Fruit fly (Drosophila melanogaster) whole organism, pupa: Measurements from ENCODE around the gene CG33722.

Experiments
- CG10348 ChIP-seq: fragments of 200-800 bp; sonication (Bioruptor generic); IDR thresholded peaks from 2 replicates; pipeline ENCODE4 v1.3.6; 2022; ENCODE audit warnings: missing biosample characterization, missing genetic modification characterization
- CG12605 ChIP-seq: fragments of 200-800 bp; sonication (Bioruptor generic); IDR thresholded peaks from 2 replicates; pipeline ENCODE4 v1.3.6; 2022; ENCODE audit warnings: missing biosample characterization, missing genetic modification characterization
- CG13204 ChIP-seq: fragments of 200-800 bp; sonication (Bioruptor generic); optimal IDR thresholded peaks from 2 replicates; lab custom pipeline; 2018; ENCODE audit warnings: missing biosample characterization, mild to moderate bottlenecking, missing genetic modification characterization, moderate library complexity
- CG14655 ChIP-seq: fragments of 200-800 bp; sonication (Bioruptor generic); optimal IDR thresholded peaks from 3 replicates; lab custom pipeline; 2017; ENCODE audit warnings: mild to moderate bottlenecking, missing biosample characterization, missing genetic modification reagents, missing genetic modification characterization
- CG15710 ChIP-seq: fragments of 200-800 bp; sonication (Bioruptor generic); optimal IDR thresholded peaks from 2 replicates; lab custom pipeline; 2018; ENCODE audit warnings: missing biosample characterization, mild to moderate bottlenecking, missing genetic modification characterization, moderate library complexity
- CG17806 ChIP-seq: fragments of 200-800 bp; sonication (Bioruptor generic); optimal IDR thresholded peaks from 2 replicates; lab custom pipeline; 2018; ENCODE audit warnings: missing biosample characterization, mild to moderate bottlenecking, missing genetic modification characterization, moderate library complexity
- CG32121 ChIP-seq: fragments of 200-800 bp; sonication (Bioruptor generic); IDR thresholded peaks from 2 replicates; pipeline ENCODE4 v1.3.6; 2022; ENCODE audit warnings: missing biosample characterization, missing genetic modification characterization
- CG34367 ChIP-seq: fragments of 200-800 bp; sonication (Bioruptor generic); optimal IDR thresholded peaks from 2 replicates; lab custom pipeline; 2018; ENCODE audit warnings: missing biosample characterization, mild to moderate bottlenecking, missing genetic modification characterization
- CG4496 ChIP-seq: fragments of 200-800 bp; sonication (Bioruptor generic); IDR thresholded peaks from 3 replicates; pipeline ENCODE4 v1.3.6; 2022; ENCODE audit warnings: missing biosample characterization, missing genetic modification characterization
- CG8159 ChIP-seq: fragments of 200-800 bp; sonication (Bioruptor generic); optimal IDR thresholded peaks from 3 replicates; lab custom pipeline; 2018; ENCODE audit warnings: missing biosample characterization, mild to moderate bottlenecking, missing genetic modification characterization, moderate library complexity
- CG8301 ChIP-seq: fragments of 200-800 bp; sonication (Bioruptor generic); optimal IDR thresholded peaks from 2 replicates; lab custom pipeline; 2018; ENCODE audit warnings: missing biosample characterization, mild to moderate bottlenecking, missing genetic modification characterization
- CG9948 ChIP-seq: fragments of 200-800 bp; sonication (Bioruptor generic); optimal IDR thresholded peaks from 2 replicates; lab custom pipeline; 2018; ENCODE audit warnings: missing biosample characterization, mild to moderate bottlenecking, missing genetic modification characterization, moderate library complexity
- D1 ChIP-seq: fragments of 200-800 bp; sonication (Bioruptor generic); optimal IDR thresholded peaks from 2 replicates; lab custom pipeline; 2018; ENCODE audit warnings: missing biosample characterization, mild to moderate bottlenecking, missing genetic modification characterization, moderate library complexity
- EcR ChIP-seq: fragments of 200-800 bp; sonication (Bioruptor generic); optimal IDR thresholded peaks from 3 replicates; lab custom pipeline; 2019; ENCODE audit warnings: missing biosample characterization, missing genetic modification characterization, mild to moderate bottlenecking, moderate library complexity, missing genetic modification reagents
- Ets98B ChIP-seq: fragments of 200-800 bp; sonication (Bioruptor generic); IDR thresholded peaks from 2 replicates; pipeline ENCODE4 v1.3.6; 2022; ENCODE audit warnings: missing biosample characterization, missing genetic modification characterization
- Pif1A ChIP-seq: fragments of 200-800 bp; sonication (Bioruptor generic); optimal IDR thresholded peaks from 3 replicates; lab custom pipeline; 2016; ENCODE audit warnings: missing biosample characterization, missing genetic modification characterization
- Pif1B ChIP-seq: fragments of 200-800 bp; sonication (Bioruptor generic); optimal IDR thresholded peaks from 3 replicates; lab custom pipeline; 2016; ENCODE audit warnings: missing biosample characterization, missing genetic modification characterization
- Snoo ChIP-seq: fragments of 200-800 bp; sonication (Bioruptor generic); optimal IDR thresholded peaks from 3 replicates; lab custom pipeline; 2017; ENCODE audit warnings: missing biosample characterization, mild to moderate bottlenecking, missing genetic modification characterization, inconsistent platforms
- fd96Ca ChIP-seq: fragments of 200-800 bp; sonication (Bioruptor generic); IDR thresholded peaks from 3 replicates; pipeline ENCODE4 v1.3.6; 2022; ENCODE audit warnings: missing biosample characterization, missing genetic modification characterization
- gl ChIP-seq: fragments of 200-800 bp; sonication (Bioruptor generic); optimal IDR thresholded peaks from 2 replicates; lab custom pipeline; 2018; ENCODE audit warnings: missing biosample characterization, mild to moderate bottlenecking, missing genetic modification characterization
- rn ChIP-seq: fragments of 200-800 bp; sonication (Bioruptor generic); IDR thresholded peaks from 2 replicates; pipeline ENCODE4 v1.3.6; 2022; ENCODE audit warnings: missing biosample characterization, missing genetic modification characterization

CG33722 gene

dm6 chr3R:8215528-8216189 lies 28.2 kb upstream of the CG33722 start:
- TF ChIP-seq rn (GFP tag; lab: Robert Waterston, UW): no peak
- TF ChIP-seq CG34367 (tag; lab: Kevin White, UChicago): no peak
- TF ChIP-seq, all 21 proteins: peak for 0

dm6 chr3R:8217727-8218126 lies 26.1 kb upstream of the CG33722 start, which contains the start of gene CG7800:
Gene CG7800 (plus strand): TSS chr3R:8217957.
- TF ChIP-seq CG13204 (no peak), CG9948 (no peak), CG17806 (tag; lab: Kevin White, UChicago) (no peak), fd96Ca (GFP tag; lab: Robert Waterston, UW) (no peak), CG15710 (no peak), D1 (tag; lab: Kevin White, UChicago) (no peak), CG10348 (GFP tag; lab: Robert Waterston, UW) (no peak), rn (GFP tag; lab: Robert Waterston, UW) (no peak), Ets98B (GFP tag; lab: Robert Waterston, UW) (no peak)

- TF ChIP-seq CG15710: no peak
- no peak for TF ChIP-seq CG10348 (GFP tag; lab: Robert Waterston, UW)
- TF ChIP-seq rn (GFP tag; lab: Robert Waterston, UW): no peak
- no peak for TF ChIP-seq Pif1B (GFP tag; lab: Kevin White, UChicago)
- TF ChIP-seq CG8159: no peak
- TF ChIP-seq CG9948: no peak
- no peak for TF ChIP-seq Snoo (tag; lab: Kevin White, UChicago)
- TF ChIP-seq EcR (GFP tag; lab: Kevin White, UChicago): no peak
- no peak for TF ChIP-seq CG12605 (GFP tag; lab: Robert Waterston, UW)
- TF ChIP-seq fd96Ca (GFP tag; lab: Robert Waterston, UW): no peak
- TF ChIP-seq CG8301 (tag; lab: Kevin White, UChicago): no peak
- no peak for TF ChIP-seq CG32121 (GFP tag; lab: Robert Waterston, UW)
- TF ChIP-seq CG4496 (GFP tag; lab: Robert Waterston, UW): no peak
These were observed 24.0 kb upstream of the CG33722 start, which contains the start of gene CG18249 for dm6 chr3R:8219891-8220290. Gene CG18249 (plus strand): TSS chr3R:8220146.

- no peak for TF ChIP-seq Ets98B (GFP tag; lab: Robert Waterston, UW)
- TF ChIP-seq Snoo (tag; lab: Kevin White, UChicago): no peak
- no peak for TF ChIP-seq CG34367 (tag; lab: Kevin White, UChicago)
- TF ChIP-seq CG4496 (GFP tag; lab: Robert Waterston, UW): no peak
- TF ChIP-seq CG15710: no peak
- TF ChIP-seq gl (tag; lab: Kevin White, UChicago): no peak
- no peak for TF ChIP-seq CG8301 (tag; lab: Kevin White, UChicago)
- TF ChIP-seq CG17806 (tag; lab: Kevin White, UChicago): no peak
- no peak for TF ChIP-seq CG12605 (GFP tag; lab: Robert Waterston, UW)
- TF ChIP-seq fd96Ca (GFP tag; lab: Robert Waterston, UW): no peak
- TF ChIP-seq Pif1B (GFP tag; lab: Kevin White, UChicago): no peak
These were observed 20.7 kb upstream of the CG33722 start for dm6 chr3R:8223074-8223597.

dm6 chr3R:8224726-8225460 lies 19.0 kb upstream of the CG33722 start:
- no peak for TF ChIP-seq fd96Ca (GFP tag; lab: Robert Waterston, UW)
- no peak for TF ChIP-seq Snoo (tag; lab: Kevin White, UChicago)
- TF ChIP-seq Pif1B (GFP tag; lab: Kevin White, UChicago): no peak

dm6 chr3R:8225461-8225971 lies 18.3 kb upstream of the CG33722 start:
- TF ChIP-seq Ets98B (GFP tag; lab: Robert Waterston, UW) (no peak), fd96Ca (GFP tag; lab: Robert Waterston, UW) (no peak)

- no peak for TF ChIP-seq CG9948
- no peak for TF ChIP-seq CG34367 (tag; lab: Kevin White, UChicago)
- TF ChIP-seq CG12605 (GFP tag; lab: Robert Waterston, UW): no peak
- no peak for TF ChIP-seq CG14655
- TF ChIP-seq Pif1B (GFP tag; lab: Kevin White, UChicago): no peak
- TF ChIP-seq CG4496 (GFP tag; lab: Robert Waterston, UW): no peak
- TF ChIP-seq CG8301 (tag; lab: Kevin White, UChicago): no peak
- no peak for TF ChIP-seq D1 (tag; lab: Kevin White, UChicago)
- no peak for TF ChIP-seq EcR (GFP tag; lab: Kevin White, UChicago)
- no peak for TF ChIP-seq Pif1A (GFP tag; lab: Kevin White, UChicago)
- TF ChIP-seq CG17806 (tag; lab: Kevin White, UChicago): no peak
- TF ChIP-seq gl (tag; lab: Kevin White, UChicago): no peak
- no peak for TF ChIP-seq Snoo (tag; lab: Kevin White, UChicago)
- TF ChIP-seq CG13204: no peak
- no peak for TF ChIP-seq CG10348 (GFP tag; lab: Robert Waterston, UW)
- TF ChIP-seq Ets98B (GFP tag; lab: Robert Waterston, UW): no peak
- TF ChIP-seq CG32121 (GFP tag; lab: Robert Waterston, UW): no peak
- TF ChIP-seq fd96Ca (GFP tag; lab: Robert Waterston, UW): no peak
- no peak for TF ChIP-seq CG15710
These were observed 16.5 kb upstream of the CG33722 start for dm6 chr3R:8227344-8227743.
